Fruit fly (Drosophila melanogaster) S2 (cell line): ENCODE measurements around the gene lectin-24A.

ENCODE experiments used
- CG8478 ChIP-seq: fragments of >200 bp; optimal IDR thresholded peaks from 2 replicates; lab custom pipeline; 2018
- CTCF ChIP-seq, 2 experiments: fragments of >200 bp; optimal IDR thresholded peaks; 2 replicates each; lab custom pipeline; 2018

DNA sequence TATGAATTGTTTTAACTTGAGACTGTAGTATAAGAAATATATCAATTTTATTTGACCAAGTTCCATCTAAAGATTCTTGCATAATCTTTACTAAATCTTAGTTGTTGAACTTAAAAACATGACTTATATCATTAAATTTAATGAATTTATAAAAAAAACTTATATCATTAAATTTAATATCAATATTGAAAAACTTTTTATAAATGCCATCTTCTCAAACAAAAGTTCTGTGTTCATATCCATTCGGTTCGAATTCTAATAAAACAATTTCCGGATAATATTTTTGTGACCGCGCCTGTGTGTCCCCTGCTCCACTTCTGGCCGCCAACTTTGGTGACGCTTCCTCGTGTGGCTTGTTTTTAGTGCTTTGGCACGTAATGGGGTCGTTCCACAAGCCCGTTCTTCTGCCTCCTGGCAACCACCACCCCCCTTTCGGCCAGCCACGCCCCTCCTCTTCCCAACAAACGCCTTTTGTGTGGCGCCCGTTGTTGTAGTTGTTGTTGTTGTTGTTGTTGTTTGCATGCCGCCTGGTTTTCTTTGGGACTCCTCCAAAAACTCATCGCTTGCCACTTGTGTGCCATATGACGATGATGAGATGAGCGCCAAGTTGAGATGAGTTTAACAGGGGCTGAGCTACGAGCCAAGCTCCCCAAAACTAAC lies 19.6 kb upstream of the lectin-24A start:
- TF ChIP-seq CTCF (optimal IDR thresholded peaks at IDR 0.05; lab: Kevin White, UChicago) (no peak), CG8478 (no peak)
